Fruit fly (Drosophila melanogaster) whole organism, embryonic: Measurements from ENCODE around the gene ast.

Experiments used
- BEAF-32 ChIP-seq: fragments of 200-800 bp; sonication (Bioruptor generic); optimal IDR thresholded peaks from 3 replicates; lab custom pipeline; 2017; ENCODE audit warnings: missing biosample characterization, missing genetic modification characterization, mild to moderate bottlenecking, moderate library complexity, missing genetic modification reagents
- Bgb ChIP-seq: fragments of 200-800 bp; sonication (Bioruptor generic); IDR thresholded peaks from 2 replicates; pipeline ENCODE4 v1.3.6; 2022; ENCODE audit warnings: missing biosample characterization, missing genetic modification characterization; ENCODE audit not compliant: partially characterized antibody
- CG10366 ChIP-seq: fragments of 200-800 bp; sonication (Bioruptor generic); IDR thresholded peaks from 2 replicates; pipeline ENCODE4 v1.3.6; 2022; ENCODE audit warnings: missing biosample characterization, missing genetic modification characterization
- CG10462 ChIP-seq: fragments of 200-800 bp; sonication (Bioruptor generic); optimal IDR thresholded peaks from 2 replicates; lab custom pipeline; 2016; ENCODE audit warnings: missing biosample characterization, missing genetic modification characterization
- CG11504 ChIP-seq: fragments of 200-800 bp; sonication (Bioruptor generic); optimal IDR thresholded peaks from 3 replicates; lab custom pipeline; 2019; ENCODE audit warnings: missing biosample characterization, mild to moderate bottlenecking, missing genetic modification characterization, moderate library complexity
- CG12104 ChIP-seq: fragments of 200-800 bp; sonication (Bioruptor generic); optimal IDR thresholded peaks from 3 replicates; lab custom pipeline; 2016; ENCODE audit warnings: missing biosample characterization, missing genetic modification characterization
- CG12744 ChIP-seq: fragments of 200-800 bp; sonication (Bioruptor generic); optimal IDR thresholded peaks from 2 replicates; lab custom pipeline; 2016; ENCODE audit warnings: missing biosample characterization, missing genetic modification characterization
- CG13296 ChIP-seq: fragments of 200-800 bp; sonication (Bioruptor generic); optimal IDR thresholded peaks from 3 replicates; lab custom pipeline; 2018; ENCODE audit warnings: missing biosample characterization, mild to moderate bottlenecking, missing genetic modification characterization
- CG13424 ChIP-seq: fragments of 200-800 bp; sonication (Bioruptor generic); optimal IDR thresholded peaks from 2 replicates; lab custom pipeline; 2019; ENCODE audit warnings: missing biosample characterization, mild to moderate bottlenecking, missing genetic modification characterization, moderate library complexity
- CG14014 ChIP-seq: fragments of 200-800 bp; sonication (Bioruptor generic); IDR thresholded peaks from 2 replicates; pipeline ENCODE4 v1.3.6; 2022; ENCODE audit warnings: missing biosample characterization, missing genetic modification characterization
- CG15514 ChIP-seq: fragments of 200-800 bp; sonication (Bioruptor generic); optimal IDR thresholded peaks from 3 replicates; lab custom pipeline; 2017; ENCODE audit warnings: missing biosample characterization, missing genetic modification characterization, mild to moderate bottlenecking, moderate library complexity, missing genetic modification reagents
- CG16815 ChIP-seq: fragments of 200-800 bp; sonication (Bioruptor generic); optimal IDR thresholded peaks from 3 replicates; lab custom pipeline; 2017; ENCODE audit warnings: missing biosample characterization, mild to moderate bottlenecking, missing genetic modification characterization
- CG18011 ChIP-seq: fragments of 200-800 bp; sonication (Bioruptor generic); optimal IDR thresholded peaks from 2 replicates; lab custom pipeline; 2017; ENCODE audit warnings: missing biosample characterization, missing genetic modification characterization, mild to moderate bottlenecking, moderate library complexity, missing genotype
- CG2120 ChIP-seq: fragments of 200-800 bp; sonication (Bioruptor generic); optimal IDR thresholded peaks from 3 replicates; lab custom pipeline; 2016; ENCODE audit warnings: missing biosample characterization, missing genetic modification characterization
- CG2678 ChIP-seq: fragments of 200-800 bp; sonication (Bioruptor generic); optimal IDR thresholded peaks from 3 replicates; lab custom pipeline; 2019; ENCODE audit warnings: missing biosample characterization, mild to moderate bottlenecking, missing genetic modification characterization, moderate library complexity
- CG31224 ChIP-seq: fragments of 200-800 bp; sonication (Bioruptor generic); IDR thresholded peaks from 2 replicates; pipeline ENCODE4 v1.3.6; 2022; ENCODE audit warnings: missing biosample characterization, missing genetic modification characterization
- CG3163 ChIP-seq: fragments of 200-800 bp; sonication (Bioruptor generic); optimal IDR thresholded peaks from 3 replicates; lab custom pipeline; 2016; ENCODE audit warnings: missing biosample characterization, missing genetic modification characterization
- CG32772 ChIP-seq: fragments of 200-800 bp; sonication (Bioruptor generic); IDR thresholded peaks from 2 replicates; pipeline ENCODE4 v1.3.6; 2022; ENCODE audit warnings: missing biosample characterization, missing genetic modification characterization
- CG7556 ChIP-seq: fragments of 200-800 bp; sonication (Bioruptor generic); optimal IDR thresholded peaks from 2 replicates; lab custom pipeline; 2017; ENCODE audit warnings: missing biosample characterization, mild to moderate bottlenecking, missing genetic modification characterization
- CG8944 ChIP-seq: fragments of 200-800 bp; sonication (Bioruptor generic); optimal IDR thresholded peaks from 3 replicates; lab custom pipeline; 2016; ENCODE audit warnings: missing biosample characterization, missing genetic modification characterization
- CoRest ChIP-seq: fragments of 200-800 bp; sonication (Bioruptor generic); optimal IDR thresholded peaks from 3 replicates; lab custom pipeline; 2018; ENCODE audit warnings: missing biosample characterization, mild to moderate bottlenecking, missing genetic modification characterization, moderate library complexity
- Ets65A ChIP-seq: fragments of 200-800 bp; sonication (Bioruptor generic); peaks from one replicate; lab custom pipeline; 2016; ENCODE audit warnings: missing biosample characterization, missing genetic modification characterization
- Hr78 ChIP-seq, 2 experiments: fragments of 200-800 bp in 1 of 2; fragments of >200 bp in 1 of 2; sonication (Bioruptor generic) in 1 of 2; optimal IDR thresholded peaks; 2 replicates each; lab custom pipeline; 2017 to 2019; ENCODE audit warnings: missing biosample characterization in 2 of 2, missing genetic modification characterization in 2 of 2, mild to moderate bottlenecking in 1 of 2, moderate library complexity in 1 of 2
- Meics ChIP-seq: fragments of 200-800 bp; sonication (Bioruptor generic); optimal IDR thresholded peaks from 2 replicates; lab custom pipeline; 2017; ENCODE audit warnings: missing biosample characterization, mild to moderate bottlenecking, missing genetic modification characterization
- Mes4 ChIP-seq: fragments of 200-800 bp; sonication (Bioruptor generic); optimal IDR thresholded peaks from 2 replicates; lab custom pipeline; 2016; ENCODE audit warnings: missing biosample characterization, missing genetic modification characterization
- Mrtf ChIP-seq: fragments of 200-800 bp; sonication (Bioruptor generic); IDR thresholded peaks from 3 replicates; pipeline ENCODE4 v1.3.6; 2022; ENCODE audit warnings: missing biosample characterization, missing genetic modification characterization
- NC2α ChIP-seq: fragments of 200-800 bp; sonication (Bioruptor generic); optimal IDR thresholded peaks from 2 replicates; lab custom pipeline; 2016; ENCODE audit warnings: missing biosample characterization, missing genetic modification characterization
- TFAM ChIP-seq: fragments of 200-800 bp; sonication (Bioruptor generic); optimal IDR thresholded peaks from 2 replicates; lab custom pipeline; 2017; ENCODE audit warnings: missing biosample characterization, missing genetic modification characterization, inconsistent platforms
- Taf1 ChIP-seq: fragments of 200-800 bp; sonication (Bioruptor generic); IDR thresholded peaks from 2 replicates; pipeline ENCODE4 v1.3.6; 2022; ENCODE audit warnings: missing biosample characterization, missing genetic modification characterization
- bsh ChIP-seq, 2 experiments: fragments of 200-800 bp; sonication (Bioruptor generic); optimal IDR thresholded peaks; 2 replicates each; lab custom pipeline; 2017 to 2018; ENCODE audit warnings: mild to moderate bottlenecking in 2 of 2, missing biosample characterization in 2 of 2, missing genetic modification characterization in 2 of 2, moderate library complexity in 1 of 2
- caup ChIP-seq: fragments of 200-800 bp; sonication (Bioruptor generic); optimal IDR thresholded peaks from 3 replicates; lab custom pipeline; 2017; ENCODE audit warnings: missing biosample characterization, mild to moderate bottlenecking, missing genetic modification characterization, moderate library complexity; ENCODE audit not compliant: severe bottlenecking
- chif ChIP-seq, 2 experiments: fragments of 200-800 bp; sonication (Bioruptor generic); optimal IDR thresholded peaks; 3 replicates each; lab custom pipeline; 2016; ENCODE audit warnings: missing biosample characterization in 2 of 2, missing genetic modification characterization in 2 of 2
- crol ChIP-seq: fragments of 200-800 bp; sonication (Bioruptor generic); IDR thresholded peaks from 2 replicates; pipeline ENCODE4 v1.3.6; 2022; ENCODE audit warnings: missing biosample characterization, missing genetic modification characterization
- dimm ChIP-seq: fragments of 200-800 bp; sonication (Bioruptor generic); IDR thresholded peaks from 2 replicates; pipeline ENCODE4 v1.3.6; 2022; ENCODE audit warnings: missing biosample characterization, missing genetic modification characterization
- dmrt99B ChIP-seq: fragments of 200-800 bp; sonication (Bioruptor generic); optimal IDR thresholded peaks from 2 replicates; lab custom pipeline; 2018; ENCODE audit warnings: missing biosample characterization, mild to moderate bottlenecking, missing genetic modification characterization, moderate library complexity
- grau ChIP-seq: fragments of 200-800 bp; optimal IDR thresholded peaks from 3 replicates; lab custom pipeline; 2019; ENCODE audit warnings: missing biosample characterization, mild to moderate bottlenecking, missing genetic modification characterization, moderate library complexity
- hkb ChIP-seq, 2 experiments: fragments of 200-800 bp in 1 of 2; fragments of >200 bp in 1 of 2; sonication (Bioruptor generic) in 1 of 2; IDR thresholded peaks in 1 of 2; optimal IDR thresholded peaks in 1 of 2; 2 replicates each; pipeline versions ENCODE4 v1.3.6 to Lab custom; 2017 to 2022; ENCODE audit warnings: missing biosample characterization in 1 of 2, missing genetic modification characterization in 1 of 2
- pan ChIP-seq, 4 experiments: fragments of >200 bp in 3 of 4; fragments of 200-800 bp in 1 of 4; sonication (Bioruptor generic) in 1 of 4; optimal IDR thresholded peaks in 3 of 4; IDR thresholded peaks in 1 of 4; 2 replicates each; pipeline versions ENCODE4 v1.3.6 to Lab custom; 2017 to 2022; ENCODE audit warnings: missing biosample characterization in 2 of 4, missing genetic modification characterization in 2 of 4, mixed read lengths in 1 of 4
- rib ChIP-seq: fragments of 200-800 bp; sonication (Bioruptor generic); IDR thresholded peaks from 2 replicates; pipeline ENCODE4 v1.3.6; 2022; ENCODE audit warnings: missing biosample characterization, missing genetic modification characterization
- scrt ChIP-seq: fragments of 200-800 bp; sonication (Bioruptor generic); optimal IDR thresholded peaks from 2 replicates; lab custom pipeline; 2018; ENCODE audit warnings: missing biosample characterization, mild to moderate bottlenecking, missing genetic modification characterization, moderate library complexity
- sug ChIP-seq: fragments of 200-800 bp; optimal IDR thresholded peaks from 2 replicates; lab custom pipeline; 2019; ENCODE audit warnings: missing biosample characterization, mild to moderate bottlenecking, missing genetic modification characterization, moderate library complexity
- tap ChIP-seq: fragments of 200-800 bp; optimal IDR thresholded peaks from 3 replicates; lab custom pipeline; 2019; ENCODE audit warnings: missing biosample characterization, mild to moderate bottlenecking, missing genetic modification characterization, moderate library complexity
- ttk ChIP-seq: fragments of 200-800 bp; sonication (Bioruptor generic); IDR thresholded peaks from 2 replicates; pipeline ENCODE4 v2.1.2; 2022; ENCODE audit warnings: missing biosample characterization, missing genetic modification characterization
- wdn ChIP-seq: fragments of 200-800 bp; sonication (Bioruptor generic); IDR thresholded peaks from 2 replicates; pipeline ENCODE4 v1.3.6; 2022; ENCODE audit warnings: missing biosample characterization, missing genetic modification characterization
- z ChIP-seq: fragments of 200-800 bp; sonication (Bioruptor generic); IDR thresholded peaks from 3 replicates; pipeline ENCODE4 v1.3.6; 2022; ENCODE audit warnings: missing biosample characterization, missing genetic modification characterization
- zfh1 ChIP-seq: fragments of 200-800 bp; sonication (Bioruptor generic); IDR thresholded peaks from 3 replicates; pipeline ENCODE4 v1.3.6; 2022; ENCODE audit warnings: missing biosample characterization, missing genetic modification characterization

Gene ast

dm6 chr2L:1128932-1129887, 51.5 kb downstream of the ast start, which contains the start of the genes Pino and TBC1D23 (continued):
- TF ChIP-seq Ets65A: peak; percentile 94
- peak; percentile 45 for TF ChIP-seq caup (GFP tag; lab: Kevin White, UChicago)
- no peak for TF ChIP-seq hkb (optimal IDR thresholded peaks at IDR 0.05; lab: Kevin White, UChicago)
- peak; percentile 59 for TF ChIP-seq hkb (GFP tag; IDR thresholded peaks at IDR 0.05; lab: Robert Waterston, UW)
- TF ChIP-seq CG16815: peak; percentile 56
- peak; percentile 80 for TF ChIP-seq grau (tag; lab: Kevin White, UChicago)
- peak; percentile 88 for TF ChIP-seq CoRest (tag; lab: Kevin White, UChicago)
- TF ChIP-seq CG7556 (GFP tag; lab: Kevin White, UChicago): peak; percentile 71
- peak; percentile 15 for TF ChIP-seq CG18011
- TF ChIP-seq CG12104 (GFP tag; lab: Kevin White, UChicago): peak; percentile 50
- no peak for TF ChIP-seq Mes4 (GFP tag; lab: Kevin White, UChicago)
- peak; percentile 53 for TF ChIP-seq CG10462 (GFP tag; lab: Kevin White, UChicago)
- peak; percentile 50; the same call in 2 of the 3 replicates for TF ChIP-seq Mrtf (GFP tag; lab: Robert Waterston, UW)
- no peak for TF ChIP-seq Hr78 (GFP tag; optimal IDR thresholded peaks at IDR 0.05; lab: Kevin White, UChicago)
- TF ChIP-seq CG31224 (GFP tag; lab: Robert Waterston, UW): peak; percentile 61
- TF ChIP-seq CG13424 (tag; lab: Kevin White, UChicago): peak; percentile 84
- TF ChIP-seq Meics (GFP tag; lab: Kevin White, UChicago): peak; percentile 64
- TF ChIP-seq z (GFP tag; lab: Robert Waterston, UW): no peak
- TF ChIP-seq CG10366 (GFP tag; lab: Robert Waterston, UW): peak; percentile 79
- no peak for TF ChIP-seq pan (optimal IDR thresholded peaks at IDR 0.05; lab: Kevin White, UChicago)
- peak in 1 of 2 experiments; percentile 77 for TF ChIP-seq pan (GFP tag; optimal IDR thresholded peaks at IDR 0.05 in 1 of 2, IDR thresholded peaks at IDR 0.05 in 1 of 2)
- TF ChIP-seq wdn (GFP tag; lab: Robert Waterston, UW): no peak; the same call in 1 of the 2 replicates
- TF ChIP-seq CG2120 (GFP tag; lab: Kevin White, UChicago): peak; percentile 80
- TF ChIP-seq CG32772 (GFP tag; lab: Robert Waterston, UW): peak; percentile 56
- TF ChIP-seq NC2α (GFP tag; lab: Kevin White, UChicago): no peak
- TF ChIP-seq Bgb: peak; percentile 46
- peak; percentile 79 for TF ChIP-seq CG15514 (GFP tag; lab: Kevin White, UChicago)
- TF ChIP-seq tap (tag; lab: Kevin White, UChicago): peak; percentile 33
- TF ChIP-seq BEAF-32: peak; percentile 82
- TF ChIP-seq CG12744 (GFP tag; lab: Kevin White, UChicago): no peak
- 0 out of 2 replicates have a peak, but pooled peaks have one; percentile 42 for TF ChIP-seq Taf1 (GFP tag; lab: Robert Waterston, UW)
- TF ChIP-seq sug (tag; lab: Kevin White, UChicago): peak; percentile 83
- TF ChIP-seq scrt: peak; percentile 48
- peak; percentile 14 for TF ChIP-seq CG8944 (GFP tag; lab: Kevin White, UChicago)
- TF ChIP-seq dmrt99B (tag; lab: Kevin White, UChicago): peak; percentile 65
- no peak for TF ChIP-seq rib
- peak; percentile 65; the same call in 2 of the 3 replicates for TF ChIP-seq zfh1
- peak in 1 of 2 experiments; percentile 45 for TF ChIP-seq chif (GFP tag; optimal IDR thresholded peaks at IDR 0.05; lab: Kevin White, UChicago)
- TF ChIP-seq dimm (GFP tag; lab: Robert Waterston, UW): 0 out of 2 replicates have a peak, but pooled peaks have one; percentile 12
- peak; percentile 78 for TF ChIP-seq CG2678 (tag; lab: Kevin White, UChicago)
- TF ChIP-seq CG13296: no peak
- TF ChIP-seq bsh (GFP tag; optimal IDR thresholded peaks at IDR 0.05; lab: Kevin White, UChicago): peak in 1 of 2 experiments; percentile 65
- peak; percentile 57; the same call in 1 of the 2 replicates for TF ChIP-seq CG14014
- peak; percentile 88 for TF ChIP-seq crol (GFP tag; lab: Robert Waterston, UW)
- no peak for TF ChIP-seq CG3163
- peak; percentile 75 for TF ChIP-seq CG11504 (tag; lab: Kevin White, UChicago)
- peak; percentile 59; the same call in 1 of the 2 replicates for TF ChIP-seq ttk (GFP tag; lab: Robert Waterston, UW)
- no peak for TF ChIP-seq TFAM
